Fruit fly (Drosophila melanogaster) whole organism, embryonic: Measurements from ENCODE around the gene CG18508.
A peak's percentile ranks its signal among the peaks of the same experiment; 100 is the strongest.

Experiments
- Atf-2 ChIP-seq: fragments of 200-800 bp; sonication (Bioruptor generic); optimal IDR thresholded peaks from 2 replicates; lab custom pipeline; 2016; ENCODE audit warnings: missing biosample characterization, missing genetic modification characterization
- B-H2 ChIP-seq: fragments of 200-800 bp; sonication (Bioruptor generic); optimal IDR thresholded peaks from 2 replicates; lab custom pipeline; 2018; ENCODE audit warnings: missing biosample characterization, mild to moderate bottlenecking, missing genetic modification characterization
- CG10654 ChIP-seq: fragments of 200-800 bp; sonication (Bioruptor generic); optimal IDR thresholded peaks from 2 replicates; lab custom pipeline; 2016; ENCODE audit warnings: missing biosample characterization, missing genetic modification characterization
- CG11560 ChIP-seq: fragments of 200-800 bp; sonication (Bioruptor generic); IDR thresholded peaks from 3 replicates; pipeline ENCODE4 v1.3.6; 2022; ENCODE audit warnings: missing biosample characterization, missing genetic modification characterization
- CG15514 ChIP-seq: fragments of 200-800 bp; sonication (Bioruptor generic); optimal IDR thresholded peaks from 3 replicates; lab custom pipeline; 2017; ENCODE audit warnings: missing biosample characterization, missing genetic modification characterization, mild to moderate bottlenecking, moderate library complexity, missing genetic modification reagents
- CG16779 ChIP-seq: fragments of 200-800 bp; sonication (Bioruptor generic); IDR thresholded peaks from 2 replicates; pipeline ENCODE4 v1.3.6; 2022; ENCODE audit warnings: missing biosample characterization, missing genetic modification characterization
- CG1792 ChIP-seq: fragments of 200-800 bp; sonication (Bioruptor generic); optimal IDR thresholded peaks from 2 replicates; lab custom pipeline; 2016; ENCODE audit warnings: missing biosample characterization, missing genetic modification characterization
- CG5180 ChIP-seq: fragments of 200-800 bp; sonication (Bioruptor generic); optimal IDR thresholded peaks from 3 replicates; lab custom pipeline; 2017; ENCODE audit warnings: missing biosample characterization, missing genetic modification characterization, mild to moderate bottlenecking, moderate library complexity, missing genetic modification reagents
- CG6689 ChIP-seq: fragments of 200-800 bp; sonication (Bioruptor generic); IDR thresholded peaks from 2 replicates; pipeline ENCODE4 v1.3.6; 2022; ENCODE audit warnings: missing biosample characterization, missing genetic modification characterization
- CG7839 ChIP-seq: fragments of 200-800 bp; sonication (Bioruptor generic); optimal IDR thresholded peaks from 3 replicates; lab custom pipeline; 2018; ENCODE audit warnings: missing biosample characterization, mild to moderate bottlenecking, missing genetic modification characterization, moderate library complexity
- CG8359 ChIP-seq: fragments of 200-800 bp; sonication (Bioruptor generic); optimal IDR thresholded peaks from 2 replicates; lab custom pipeline; 2017; ENCODE audit warnings: missing biosample characterization, mild to moderate bottlenecking, missing genetic modification characterization, borderline replicate concordance
- CTCF ChIP-seq: fragments of 200-800 bp; sonication (Bioruptor generic); optimal IDR thresholded peaks from 2 replicates; lab custom pipeline; 2017; ENCODE audit warnings: missing biosample characterization, mild to moderate bottlenecking, missing genetic modification characterization, moderate library complexity
- Ets65A ChIP-seq: fragments of 200-800 bp; sonication (Bioruptor generic); peaks from one replicate; lab custom pipeline; 2016; ENCODE audit warnings: missing biosample characterization, missing genetic modification characterization
- Hr51 ChIP-seq, 2 experiments: fragments of 200-800 bp; sonication (Bioruptor generic); optimal IDR thresholded peaks; 2 replicates in 1 of 2; 3 replicates in 1 of 2; lab custom pipeline; 2016 to 2018; ENCODE audit warnings: missing biosample characterization in 2 of 2, missing genetic modification characterization in 2 of 2, mild to moderate bottlenecking in 1 of 2, moderate library complexity in 1 of 2
- MTF-1 ChIP-seq: fragments of 200-800 bp; sonication (Bioruptor generic); optimal IDR thresholded peaks from 2 replicates; lab custom pipeline; 2018; ENCODE audit warnings: missing biosample characterization, mild to moderate bottlenecking, missing genetic modification characterization, borderline replicate concordance
- Med ChIP-seq: fragments of 200-800 bp; sonication (Bioruptor generic); peaks from one replicate; lab custom pipeline; 2016; ENCODE audit warnings: missing biosample characterization, missing genetic modification characterization, mild to moderate bottlenecking, inconsistent platforms, moderate library complexity
- Sox102F ChIP-seq: fragments of 200-800 bp; sonication (Bioruptor generic); optimal IDR thresholded peaks from 2 replicates; lab custom pipeline; 2018; ENCODE audit warnings: missing biosample characterization, mild to moderate bottlenecking, missing genetic modification characterization, moderate library complexity
- Usf ChIP-seq: fragments of 200-800 bp; sonication (Bioruptor generic); optimal IDR thresholded peaks from 2 replicates; lab custom pipeline; 2017; ENCODE audit warnings: missing genotype, missing biosample characterization, missing genetic modification characterization
- bsh ChIP-seq, 2 experiments: fragments of 200-800 bp; sonication (Bioruptor generic); optimal IDR thresholded peaks; 2 replicates each; lab custom pipeline; 2017 to 2018; ENCODE audit warnings: mild to moderate bottlenecking in 2 of 2, missing biosample characterization in 2 of 2, missing genetic modification characterization in 2 of 2, moderate library complexity in 1 of 2
- ci ChIP-seq: fragments of 200-800 bp; sonication (Bioruptor generic); IDR thresholded peaks from 3 replicates; pipeline ENCODE4 v1.3.6; 2022; ENCODE audit warnings: missing biosample characterization, missing genetic modification characterization
- crp ChIP-seq, 2 experiments: fragments of 200-800 bp; sonication (Bioruptor generic); optimal IDR thresholded peaks; 2 replicates in 1 of 2; 3 replicates in 1 of 2; lab custom pipeline; 2017; ENCODE audit warnings: missing biosample characterization in 2 of 2, missing genetic modification characterization in 2 of 2, mild to moderate bottlenecking in 1 of 2, moderate library complexity in 1 of 2
- fd102C ChIP-seq: fragments of 200-800 bp; sonication (Bioruptor generic); optimal IDR thresholded peaks from 2 replicates; lab custom pipeline; 2018; ENCODE audit warnings: missing biosample characterization, mild to moderate bottlenecking, missing genetic modification characterization, moderate library complexity
- gcm2 ChIP-seq: fragments of 200-800 bp; sonication (Bioruptor generic); optimal IDR thresholded peaks from 2 replicates; lab custom pipeline; 2016; ENCODE audit warnings: missing biosample characterization, missing genetic modification characterization
- gem ChIP-seq: fragments of 200-800 bp; sonication (Bioruptor generic); optimal IDR thresholded peaks from 2 replicates; lab custom pipeline; 2019; ENCODE audit warnings: missing biosample characterization, mild to moderate bottlenecking, missing genetic modification characterization, moderate library complexity
- ham ChIP-seq: fragments of 200-800 bp; sonication (Bioruptor generic); IDR thresholded peaks from 2 replicates; pipeline ENCODE4 v1.3.6; 2022; ENCODE audit warnings: missing biosample characterization, missing genetic modification characterization
- lmd ChIP-seq: fragments of 200-800 bp; sonication (Bioruptor generic); IDR thresholded peaks from 2 replicates; pipeline ENCODE4 v1.3.6; 2022; ENCODE audit warnings: missing biosample characterization, missing genetic modification characterization
- pan ChIP-seq, 4 experiments: fragments of >200 bp in 3 of 4; fragments of 200-800 bp in 1 of 4; sonication (Bioruptor generic) in 1 of 4; optimal IDR thresholded peaks in 3 of 4; IDR thresholded peaks in 1 of 4; 2 replicates each; pipeline versions ENCODE4 v1.3.6 to Lab custom; 2017 to 2022; ENCODE audit warnings: missing biosample characterization in 2 of 4, missing genetic modification characterization in 2 of 4, mixed read lengths in 1 of 4
- pum ChIP-seq: fragments of 200-800 bp; sonication (Bioruptor generic); optimal IDR thresholded peaks from 2 replicates; lab custom pipeline; 2016; ENCODE audit warnings: missing biosample characterization, missing genetic modification characterization
- row ChIP-seq: fragments of 200-800 bp; sonication (Bioruptor generic); IDR thresholded peaks from 3 replicates; pipeline ENCODE4 v1.3.6; 2022; ENCODE audit warnings: missing biosample characterization, missing genetic modification characterization
- sens ChIP-seq: fragments of 200-800 bp; sonication (Bioruptor generic); peaks from one replicate; lab custom pipeline; 2016; ENCODE audit warnings: missing biosample characterization, missing genetic modification characterization
- sna ChIP-seq: fragments of 200-800 bp; sonication (Bioruptor generic); IDR thresholded peaks from 2 replicates; pipeline ENCODE4 v1.3.6; 2022; ENCODE audit warnings: missing biosample characterization, missing genetic modification characterization; ENCODE audit not compliant: partially characterized antibody
- sr ChIP-seq: fragments of 200-800 bp; sonication (Bioruptor generic); IDR thresholded peaks from 3 replicates; pipeline ENCODE4 v1.3.6; 2022; ENCODE audit warnings: missing biosample characterization, missing genetic modification characterization
- zfh1 ChIP-seq: fragments of 200-800 bp; sonication (Bioruptor generic); IDR thresholded peaks from 3 replicates; pipeline ENCODE4 v1.3.6; 2022; ENCODE audit warnings: missing biosample characterization, missing genetic modification characterization

CG18508 gene

dm6 chrX:3131978-3132377, 41.0 kb downstream of the CG18508 start:
- TF ChIP-seq Ets65A: peak; percentile 55
- TF ChIP-seq Atf-2: no peak
- TF ChIP-seq CG11560 (tag; lab: Robert Waterston, UW): 0 out of 3 replicates have a peak, but pooled peaks have one; percentile 24
- 0 out of 3 replicates have a peak, but pooled peaks have one; percentile 36 for TF ChIP-seq sr (GFP tag; lab: Robert Waterston, UW)

dm6 chrX:3127564-3127963, 45.4 kb downstream of the CG18508 start:
- TF ChIP-seq MTF-1 (GFP tag; lab: Kevin White, UChicago) (no peak), CG10654 (GFP tag; lab: Kevin White, UChicago) (no peak), CG6689 (GFP tag; lab: Robert Waterston, UW) (no peak), CG5180 (GFP tag; lab: Kevin White, UChicago) (no peak), CG8359 (peak; percentile 94), row (0 out of 3 replicates have a peak, but pooled peaks have one; percentile 1), B-H2 (GFP tag; lab: Kevin White, UChicago) (no peak), CG16779 (GFP tag; lab: Robert Waterston, UW) (no peak)
- TF ChIP-seq, all 482 proteins: peak for 2

- TF ChIP-seq Ets65A (peak; percentile 26), zfh1 (GFP tag; lab: Robert Waterston, UW) (0 out of 3 replicates have a peak, but pooled peaks have one; percentile 4), gem (tag; lab: Kevin White, UChicago) (peak; percentile 6), CG7839 (peak; percentile 5), ci (GFP tag; lab: Robert Waterston, UW) (0 out of 3 replicates have a peak, but pooled peaks have one; percentile 51), Sox102F (GFP tag; lab: Kevin White, UChicago) (peak; percentile 15), CTCF (GFP tag; lab: Kevin White, UChicago) (peak; percentile 82), gcm2 (GFP tag; lab: Kevin White, UChicago) (no peak), CG8359 (no peak), bsh (GFP tag; optimal IDR thresholded peaks at IDR 0.05; lab: Kevin White, UChicago) (peak in 1 of 2 experiments; percentile 10), sens (GFP tag; lab: Kevin White, UChicago) (peak; percentile 19), sr (GFP tag; lab: Robert Waterston, UW) (no peak), lmd (GFP tag; lab: Robert Waterston, UW) (no peak), sna (GFP tag; lab: Robert Waterston, UW) (no peak), pum (GFP tag; lab: Kevin White, UChicago) (peak; percentile 9), fd102C (GFP tag; lab: Kevin White, UChicago) (no peak), Usf (no peak), Med (GFP tag; lab: Kevin White, UChicago) (peak; percentile 61), Hr51 (GFP tag; optimal IDR thresholded peaks at IDR 0.05; lab: Kevin White, UChicago) (no peak), ham (no peak), row (peak; percentile 33; the same call in 1 of the 3 replicates), MTF-1 (GFP tag; lab: Kevin White, UChicago) (no peak), crp (GFP tag; optimal IDR thresholded peaks at IDR 0.05; lab: Kevin White, UChicago) (no peak), CG15514 (no peak), pan (optimal IDR thresholded peaks at IDR 0.05; lab: Kevin White, UChicago) (no peak), pan (GFP tag; optimal IDR thresholded peaks at IDR 0.05 in 1 of 2, IDR thresholded peaks at IDR 0.05 in 1 of 2) (peak in 1 of 2 experiments; percentile 16), CG1792 (GFP tag; lab: Kevin White, UChicago) (no peak)
Observed at dm6 chrX:3123626-3124025, 49.3 kb downstream of the CG18508 start.
